Worm (Caenorhabditis elegans): ENCODE measurements around the gene sdhb-1.
A peak's percentile ranks its signal among the peaks of the same experiment; 100 is the strongest.

sdhb-1 gene

DNA sequence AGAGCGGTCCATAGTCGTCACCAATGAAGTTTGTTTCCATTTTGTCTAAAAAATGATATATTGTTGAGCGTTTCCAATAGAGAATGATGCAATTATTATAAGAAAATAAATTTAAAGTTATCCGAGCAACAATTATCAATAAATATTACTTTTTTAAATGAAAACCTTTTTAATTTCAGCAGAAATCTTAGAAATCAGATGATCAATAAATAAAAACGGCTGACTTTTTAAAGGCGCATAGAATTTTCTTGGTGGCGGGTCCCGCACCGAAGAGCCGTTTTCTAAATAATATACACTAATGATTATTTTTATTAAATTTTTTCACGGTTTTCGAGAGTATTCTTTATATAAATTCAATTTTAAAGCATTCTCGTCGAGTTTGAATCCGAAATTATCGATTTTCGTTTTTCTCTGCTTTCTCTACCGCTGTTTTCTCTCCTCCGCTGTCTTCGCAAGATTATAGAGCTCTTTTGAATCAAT, 29.6 kb downstream of the sdhb-1 start, which contains the start of gene rab-39 (continued):
- TF ChIP-seq sptf-1 (tag; optimal IDR thresholded peaks at IDR 0.05) (no peak), ztf-11 (tag; optimal IDR thresholded peaks at IDR 0.05) (no peak), pag-3 (tag; optimal IDR thresholded peaks at IDR 0.05; ENCODE audit: borderline replicate concordance, insufficient read depth) (no peak), mab-9 (GFP tag; IDR thresholded peaks at IDR 0.05) (no peak), unc-98 (GFP tag; IDR thresholded peaks at IDR 0.05) (no peak), ama-1 (optimal IDR thresholded peaks at IDR 0.05) (no peak), nhr-71 (tag; optimal IDR thresholded peaks at IDR 0.05) (peak; percentile 30), lin-15B (tag; optimal IDR thresholded peaks at IDR 0.05) (no peak), dpl-1 (GFP tag; optimal IDR thresholded peaks at IDR 0.05) (peak; percentile 22 to 53 (median 31)), fkh-10 (GFP tag; optimal IDR thresholded peaks at IDR 0.05) (no peak), fkh-8 (tag; optimal IDR thresholded peaks at IDR 0.05) (peak; percentile 29), lin-14 (GFP tag; optimal IDR thresholded peaks at IDR 0.05) (peak; percentile 31), blmp-1 (tag; optimal IDR thresholded peaks at IDR 0.05) (peak; percentile 45), nhr-20 (tag; optimal IDR thresholded peaks at IDR 0.05) (peak; percentile 4), ceh-90 (tag; optimal IDR thresholded peaks at IDR 0.05) (no peak), xbp-1 (tag; optimal IDR thresholded peaks at IDR 0.05) (no peak), zip-4 (GFP tag; optimal IDR thresholded peaks at IDR 0.05) (no peak), mef-2 (tag; optimal IDR thresholded peaks at IDR 0.05) (no peak), snu-23 (GFP tag; optimal IDR thresholded peaks at IDR 0.05) (peak; percentile 7), alr-1 (tag; optimal IDR thresholded peaks at IDR 0.05; ENCODE audit: borderline replicate concordance) (no peak), F16B12.6 (tag; optimal IDR thresholded peaks at IDR 0.05) (no peak), egl-27 (tag; optimal IDR thresholded peaks at IDR 0.05) (no peak), mdl-1 (tag; optimal IDR thresholded peaks at IDR 0.05) (no peak), ceh-63 (GFP tag; optimal IDR thresholded peaks at IDR 0.05) (no peak), dsc-1 (tag; optimal IDR thresholded peaks at IDR 0.05) (peak; percentile 33), C16A3.4 (tag; optimal IDR thresholded peaks at IDR 0.05) (peak; percentile 26), vab-15 (tag; optimal IDR thresholded peaks at IDR 0.05) (no peak), lin-39 (tag; optimal IDR thresholded peaks at IDR 0.05) (no peak), mep-1 (tag; optimal IDR thresholded peaks at IDR 0.05) (peak; percentile 65), rnt-1 (tag; optimal IDR thresholded peaks at IDR 0.05) (no peak), zag-1 (tag; optimal IDR thresholded peaks at IDR 0.05) (no peak), ceh-88 (GFP tag; IDR thresholded peaks at IDR 0.05) (no peak), Y116A8C.19 (tag; optimal IDR thresholded peaks at IDR 0.05; ENCODE audit: borderline replicate concordance) (no peak), efl-3 (GFP tag; optimal IDR thresholded peaks at IDR 0.05) (no peak), lir-3 (tag; optimal IDR thresholded peaks at IDR 0.05; ENCODE audit: poor library complexity) (no peak)

DNA sequence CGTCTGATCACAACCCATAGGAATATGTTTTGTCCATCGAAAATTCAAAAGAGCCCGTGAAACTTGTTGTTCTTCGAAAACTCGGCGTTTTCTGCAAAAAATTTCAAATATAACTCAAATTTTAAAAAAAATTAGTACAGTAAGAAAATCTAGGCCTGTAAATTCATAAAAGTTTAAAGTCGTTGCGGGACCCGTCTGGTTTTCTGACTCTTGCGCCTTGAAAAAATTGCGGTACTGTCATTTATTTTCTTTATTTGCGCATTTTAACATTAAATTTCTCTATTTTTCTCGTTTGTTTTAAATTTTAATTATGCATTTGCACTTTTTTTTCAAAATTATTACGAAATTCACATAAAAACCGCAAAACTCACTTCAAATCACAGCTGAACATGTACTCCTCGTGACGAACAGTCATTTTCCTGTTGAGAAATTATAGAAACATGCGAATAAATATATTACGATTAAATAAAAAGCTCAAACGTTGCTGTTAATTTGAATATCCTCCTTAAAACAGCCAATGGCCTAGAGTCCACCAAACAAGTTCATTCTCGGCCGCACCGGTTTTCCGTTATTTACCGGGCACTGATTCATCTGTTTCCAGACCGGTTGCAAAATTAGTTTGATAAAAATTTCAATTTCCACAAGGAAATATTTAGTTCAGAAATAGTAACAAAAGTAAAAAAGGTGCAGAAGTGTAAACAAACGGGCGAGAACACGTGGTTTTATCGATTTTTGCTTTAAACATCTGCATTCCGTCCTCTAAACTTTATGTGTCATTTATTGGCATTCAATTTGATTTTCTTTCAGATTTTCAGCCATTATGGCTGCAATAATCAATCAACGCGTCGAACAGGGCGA, 33.2 kb downstream of the sdhb-1 start, which contains the start of the genes csa-1 and wdfy-2:
Gene csa-1 (minus strand): TSS at position 669 of the 858 bp plus-strand sequence.
Gene wdfy-2 (plus strand): TSS at position 808 of the 858 bp plus-strand sequence.
- TF ChIP-seq hpl-2 (GFP tag; optimal IDR thresholded peaks at IDR 0.05) (no peak), zip-4 (GFP tag; optimal IDR thresholded peaks at IDR 0.05) (no peak), lin-14 (GFP tag; optimal IDR thresholded peaks at IDR 0.05) (peak; percentile 5), fkh-10 (GFP tag; optimal IDR thresholded peaks at IDR 0.05) (no peak), unc-86 (tag; optimal IDR thresholded peaks at IDR 0.05) (no peak), efl-1 (optimal IDR thresholded peaks at IDR 0.05) (peak in 1 of 2 experiments; percentile 67), efl-1 (GFP tag; optimal IDR thresholded peaks at IDR 0.05 in 1 of 2) (peak; percentile 72 to 97), nhr-12 (tag; optimal IDR thresholded peaks at IDR 0.05) (no peak), sup-37 (GFP tag; optimal IDR thresholded peaks at IDR 0.05) (no peak), lin-35 (GFP tag; optimal IDR thresholded peaks at IDR 0.05) (peak; percentile 32 to 79), nhr-76 (tag; optimal IDR thresholded peaks at IDR 0.05) (no peak), C34B4.2 (tag; optimal IDR thresholded peaks at IDR 0.05) (no peak), Y116A8C.19 (tag; optimal IDR thresholded peaks at IDR 0.05; ENCODE audit: borderline replicate concordance) (no peak), vab-15 (tag; optimal IDR thresholded peaks at IDR 0.05) (no peak), mep-1 (tag; optimal IDR thresholded peaks at IDR 0.05) (peak; percentile 38), nhr-71 (tag; optimal IDR thresholded peaks at IDR 0.05) (no peak), grh-1 (GFP tag; IDR thresholded peaks at IDR 0.05) (no peak), pag-3 (tag; optimal IDR thresholded peaks at IDR 0.05; ENCODE audit: borderline replicate concordance, insufficient read depth) (no peak), nhr-90 (tag; optimal IDR thresholded peaks at IDR 0.05; ENCODE audit: poor library complexity) (no peak), nhr-85 (tag) (peak; percentile 74), rnt-1 (tag; optimal IDR thresholded peaks at IDR 0.05) (peak; percentile 15), lin-39 (tag; optimal IDR thresholded peaks at IDR 0.05) (no peak), snpc-4 (tag; optimal IDR thresholded peaks at IDR 0.05) (no peak), F16B12.6 (tag; optimal IDR thresholded peaks at IDR 0.05) (no peak), unc-98 (GFP tag; IDR thresholded peaks at IDR 0.05) (no peak), dpl-1 (GFP tag; optimal IDR thresholded peaks at IDR 0.05) (peak; percentile 12 to 75 (median 63)), blmp-1 (tag; optimal IDR thresholded peaks at IDR 0.05) (no peak)
